Worm (Caenorhabditis elegans) whole organism, L1 larva: Measurements from ENCODE around the gene gst-9.
"Not testable (repeated sequence)": the region's sequence is repeated elsewhere in the genome, so short reads cannot be mapped to it uniquely, and the experiment has no call there.

ENCODE experiments used
- C34B4.2 ChIP-seq: sonication (generic microtip); optimal IDR thresholded peaks from 2 replicates; lab custom pipeline; 2017; ENCODE audit warnings: mild to moderate bottlenecking, missing genetic modification characterization, missing compliant biosample characterization
- F16B12.6 ChIP-seq: fragments of 150-350 bp; optimal IDR thresholded peaks from 2 replicates; lab custom pipeline; 2014; ENCODE audit warnings: missing biosample characterization, missing genetic modification characterization
- alr-1 ChIP-seq: fragments of 200-800 bp; sonication (Bioruptor generic); optimal IDR thresholded peaks from 2 replicates; lab custom pipeline; 2018; ENCODE audit warnings: borderline replicate concordance, mild to moderate bottlenecking, missing genetic modification characterization, missing compliant biosample characterization
- aly-2 ChIP-seq: fragments of 150-350 bp; optimal IDR thresholded peaks from 2 replicates; lab custom pipeline; 2014; ENCODE audit warnings: missing biosample characterization, missing genetic modification characterization
- ama-1 ChIP-seq: fragments of 150-350 bp; optimal IDR thresholded peaks from 2 replicates; lab custom pipeline; 2014
- blmp-1 ChIP-seq: fragments of 150-350 bp; optimal IDR thresholded peaks from 2 replicates; lab custom pipeline; 2014; ENCODE audit warnings: missing biosample characterization, missing genetic modification characterization
- ceh-8 ChIP-seq: fragments of 200-800 bp; sonication (Bioruptor generic); optimal IDR thresholded peaks from 2 replicates; lab custom pipeline; 2018; ENCODE audit warnings: mild to moderate bottlenecking, missing genetic modification characterization, moderate library complexity, missing compliant biosample characterization
- ceh-88 ChIP-seq: fragments of 200-800 bp; sonication (Bioruptor generic); IDR thresholded peaks from 2 replicates; pipeline ENCODE4 v1.3.6; 2022; ENCODE audit warnings: missing genetic modification characterization, missing compliant biosample characterization
- ces-1 ChIP-seq: fragments of 150-350 bp; optimal IDR thresholded peaks from 2 replicates; lab custom pipeline; 2014; ENCODE audit warnings: missing biosample characterization, missing genetic modification reagents, missing genetic modification characterization
- dpl-1 ChIP-seq, 3 experiments: fragments of 150-350 bp in 2 of 3; sonication (generic microtip) in 1 of 3; optimal IDR thresholded peaks; 2 replicates each; lab custom pipeline; 2014 to 2017; ENCODE audit warnings: missing biosample characterization in 3 of 3, missing genetic modification characterization in 3 of 3, missing genetic modification reagents in 3 of 3
- efl-1 ChIP-seq, 4 experiments: fragments of 150-350 bp; optimal IDR thresholded peaks in 3 of 4; peaks in 1 of 4; 1 replicate in 1 of 4; 2 replicates in 3 of 4; lab custom pipeline; 2014; ENCODE audit warnings: missing biosample characterization in 2 of 4, missing genetic modification characterization in 2 of 4, missing genetic modification reagents in 2 of 4
- elt-3 ChIP-seq, 6 experiments: fragments of 150-350 bp in 1 of 6; sonication (generic microtip); optimal IDR thresholded peaks; 2 replicates each; lab custom pipeline; 2017 to 2018; ENCODE audit warnings: missing biosample characterization in 6 of 6, missing genetic modification characterization in 6 of 6, inconsistent platforms in 1 of 6
- fkh-4 ChIP-seq: sonication (generic microtip); optimal IDR thresholded peaks from 2 replicates; lab custom pipeline; 2016; ENCODE audit warnings: missing compliant biosample characterization, missing genetic modification characterization, borderline replicate concordance
- fkh-8 ChIP-seq: sonication (generic microtip); optimal IDR thresholded peaks from 2 replicates; lab custom pipeline; 2016; ENCODE audit warnings: mild to moderate bottlenecking, missing genetic modification characterization, missing compliant biosample characterization
- fos-1 ChIP-seq: fragments of 150-350 bp; optimal IDR thresholded peaks from 2 replicates; lab custom pipeline; 2014; ENCODE audit warnings: missing biosample characterization, missing genetic modification characterization
- grh-1 ChIP-seq: fragments of 200-800 bp; sonication (Bioruptor generic); IDR thresholded peaks from 2 replicates; pipeline ENCODE4 v1.3.6; 2022; ENCODE audit warnings: missing genetic modification reagents, missing genetic modification characterization, missing compliant biosample characterization
- hlh-17 ChIP-seq: fragments of 200-800 bp; sonication (Bioruptor generic); optimal IDR thresholded peaks from 2 replicates; lab custom pipeline; 2018; ENCODE audit warnings: missing genetic modification characterization, mild to moderate bottlenecking, missing compliant biosample characterization, moderate library complexity, borderline replicate concordance
- irx-1 ChIP-seq: sonication (generic microtip); optimal IDR thresholded peaks from 2 replicates; lab custom pipeline; 2016; ENCODE audit warnings: missing genetic modification characterization, missing compliant biosample characterization
- lin-15B ChIP-seq: fragments of 150-350 bp; sonication (generic microtip); optimal IDR thresholded peaks from 3 replicates; lab custom pipeline; 2014; ENCODE audit warnings: missing biosample characterization, missing genetic modification characterization
- lin-35 ChIP-seq, 2 experiments: fragments of 150-350 bp; optimal IDR thresholded peaks; 2 replicates each; lab custom pipeline; 2014; ENCODE audit warnings: missing biosample characterization in 2 of 2, missing genetic modification characterization in 2 of 2, missing genetic modification reagents in 2 of 2
- lin-39 ChIP-seq: fragments of 150-350 bp; optimal IDR thresholded peaks from 2 replicates; lab custom pipeline; 2014; ENCODE audit warnings: missing biosample characterization, missing genetic modification reagents, missing genetic modification characterization
- lsy-2 ChIP-seq, 2 experiments: fragments of 150-350 bp; optimal IDR thresholded peaks; 2 replicates each; lab custom pipeline; 2014; ENCODE audit warnings: missing biosample characterization in 2 of 2, missing genetic modification characterization in 2 of 2
- mab-9 ChIP-seq: fragments of 200-800 bp; sonication (Bioruptor generic); IDR thresholded peaks from 2 replicates; pipeline ENCODE4 v1.3.6; 2022; ENCODE audit warnings: missing genetic modification reagents, missing genetic modification characterization, missing compliant biosample characterization
- mef-2 ChIP-seq: fragments of 150-350 bp; optimal IDR thresholded peaks from 2 replicates; lab custom pipeline; 2014; ENCODE audit warnings: missing biosample characterization, missing genetic modification characterization
- mep-1 ChIP-seq: fragments of 150-350 bp; optimal IDR thresholded peaks from 2 replicates; lab custom pipeline; 2014; ENCODE audit warnings: missing biosample characterization, missing genetic modification characterization
- nhr-20 ChIP-seq: sonication (generic microtip); optimal IDR thresholded peaks from 2 replicates; lab custom pipeline; 2016; ENCODE audit warnings: mild to moderate bottlenecking, missing genetic modification characterization, missing compliant biosample characterization
- nhr-237 ChIP-seq: fragments of 150-350 bp; optimal IDR thresholded peaks from 2 replicates; lab custom pipeline; 2014; ENCODE audit warnings: missing biosample characterization, missing genetic modification characterization
- nhr-47 ChIP-seq: sonication (generic microtip); optimal IDR thresholded peaks from 2 replicates; lab custom pipeline; 2016; ENCODE audit warnings: mild to moderate bottlenecking, missing genetic modification characterization, moderate library complexity, missing compliant biosample characterization
- nhr-77 ChIP-seq: fragments of 150-350 bp; optimal IDR thresholded peaks from 2 replicates; lab custom pipeline; 2014; ENCODE audit warnings: missing biosample characterization, missing genetic modification characterization
- nhr-85 ChIP-seq: sonication (generic microtip); peaks from one replicate; lab custom pipeline; 2016; ENCODE audit warnings: missing genetic modification characterization, inconsistent platforms, missing compliant biosample characterization
- pax-3 ChIP-seq: fragments of 200-800 bp; sonication (Bioruptor generic); optimal IDR thresholded peaks from 2 replicates; lab custom pipeline; 2018; ENCODE audit warnings: mild to moderate bottlenecking, missing genetic modification characterization, moderate library complexity, missing compliant biosample characterization
- rnt-1 ChIP-seq: sonication (generic microtip); optimal IDR thresholded peaks from 2 replicates; lab custom pipeline; 2016; ENCODE audit warnings: mild to moderate bottlenecking, missing genetic modification characterization, moderate library complexity, missing compliant biosample characterization
- skn-1 ChIP-seq: fragments of 150-350 bp; optimal IDR thresholded peaks from 2 replicates; lab custom pipeline; 2014; ENCODE audit warnings: missing biosample characterization, missing genetic modification characterization
- sox-4 ChIP-seq: sonication (generic microtip); optimal IDR thresholded peaks from 2 replicates; lab custom pipeline; 2016; ENCODE audit warnings: missing genetic modification characterization, missing compliant biosample characterization
- sptf-1 ChIP-seq: fragments of 150-350 bp; optimal IDR thresholded peaks from 2 replicates; lab custom pipeline; 2014; ENCODE audit warnings: missing biosample characterization, missing genetic modification characterization
- sup-37 ChIP-seq: fragments of 200-800 bp; sonication (Bioruptor generic); optimal IDR thresholded peaks from 2 replicates; lab custom pipeline; 2018; ENCODE audit warnings: mild to moderate bottlenecking, missing genetic modification characterization, missing compliant biosample characterization
- swsn-7 ChIP-seq: sonication (generic microtip); optimal IDR thresholded peaks from 2 replicates; lab custom pipeline; 2016; ENCODE audit warnings: missing genetic modification characterization, missing compliant biosample characterization
- unc-130 ChIP-seq: fragments of 150-350 bp; optimal IDR thresholded peaks from 2 replicates; lab custom pipeline; 2017; ENCODE audit warnings: missing biosample characterization, missing genetic modification characterization, inconsistent platforms
- ztf-4 ChIP-seq: fragments of 150-350 bp; optimal IDR thresholded peaks from 2 replicates; lab custom pipeline; 2014; ENCODE audit warnings: missing biosample characterization, missing genetic modification characterization

Gene gst-9

DNA sequence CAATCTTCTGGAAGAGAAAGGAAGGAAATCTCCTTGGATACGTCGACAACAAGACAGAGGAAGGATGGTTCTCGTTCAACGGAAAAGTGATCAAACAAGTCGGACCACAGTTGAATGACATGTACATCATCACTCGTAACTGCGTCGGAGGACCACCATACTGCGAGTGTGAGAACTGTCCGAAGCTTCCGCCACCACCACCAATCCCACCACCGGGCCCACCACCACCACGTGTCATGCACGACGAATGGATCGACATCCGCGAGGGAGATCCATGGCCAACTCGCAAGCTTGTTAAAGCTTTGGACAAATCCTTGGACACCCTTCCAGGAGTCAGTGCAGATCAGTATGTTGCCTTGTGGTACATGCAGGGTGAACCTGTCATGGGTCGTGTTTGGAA is 39.9 kb downstream of the gst-9 start:
- TF ChIP-seq ces-1 (no peak), F16B12.6 (tag; lab: Kevin White, UChicago) (no peak), C34B4.2 (tag; lab: Kevin White, UChicago) (no peak)
- TF ChIP-seq, all 84 proteins: peak for 0

DNA sequence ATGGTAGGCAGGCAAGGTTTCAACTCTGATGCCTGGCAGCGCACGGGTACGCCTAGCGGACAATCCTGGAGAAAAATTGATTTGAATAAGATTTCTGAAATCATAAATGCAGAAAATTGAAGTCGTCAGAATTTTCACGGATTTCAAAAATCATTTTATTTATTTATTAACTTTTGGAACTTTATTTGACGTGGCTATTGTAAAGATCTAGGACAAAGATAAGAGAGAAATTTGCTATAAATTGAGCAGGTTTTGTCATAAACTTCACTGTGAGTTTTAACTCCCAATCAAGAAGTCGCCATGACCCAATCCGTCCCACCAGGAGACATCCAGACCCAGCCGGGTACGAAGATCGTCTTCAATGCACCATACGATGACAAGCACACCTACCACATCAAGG is 41.3 kb downstream of the gst-9 start, which contains the start of gene msp-152:
TSS of gene msp-152 (plus strand) at position 301 of the 400 bp plus-strand sequence.
- TF ChIP-seq ama-1; skn-1; unc-130 (tag; lab: Kevin White, UChicago): not testable (repeated sequence)

DNA sequence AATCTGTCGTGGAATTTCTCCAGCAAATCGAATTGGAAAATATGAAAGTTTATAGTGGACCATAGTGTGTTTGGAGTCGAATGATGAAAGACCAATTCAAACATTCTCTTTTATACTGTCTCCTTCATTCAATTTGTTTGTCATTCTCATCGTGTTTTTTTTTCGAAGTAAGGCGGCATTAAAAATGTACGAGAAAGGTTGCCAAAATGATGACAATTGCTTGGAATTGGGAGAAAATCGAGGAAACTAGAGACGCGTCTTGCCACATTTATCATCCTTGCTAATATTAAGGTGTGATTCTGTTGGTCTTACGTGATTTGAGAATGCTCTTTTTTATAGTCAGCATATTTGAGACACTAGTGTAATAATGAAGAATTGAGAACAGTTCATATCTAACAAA is 43.6 kb downstream of the gst-9 start, which contains the start of gene gst-30:
TSS of gene gst-30 (minus strand) at position 101 of the 400 bp plus-strand sequence.
- no peak for TF ChIP-seq rnt-1 (tag; lab: Kevin White, UChicago)
- peak; percentile 35 for TF ChIP-seq skn-1

DNA sequence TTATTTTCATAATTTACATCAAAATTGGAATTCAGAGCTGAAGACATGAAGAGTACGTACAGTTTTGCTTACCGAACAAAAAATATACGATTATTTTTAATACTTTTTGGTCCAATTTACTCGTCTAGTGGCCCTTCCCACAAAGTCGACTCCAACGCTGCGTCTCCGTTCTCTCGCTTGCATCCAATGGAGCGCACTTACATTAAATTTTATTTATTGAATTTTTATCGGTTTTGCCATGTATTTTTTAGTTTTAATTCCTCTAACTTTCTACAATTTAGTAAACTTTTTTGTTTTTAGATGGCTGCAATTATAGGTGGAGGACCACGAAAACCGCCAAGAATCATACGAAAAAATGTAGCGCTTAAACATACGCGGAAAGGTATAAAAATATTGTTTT is 44.1 kb downstream of the gst-9 start, which contains the start of gene ZK546.5:
TSS of gene ZK546.5 (plus strand) at position 301 of the 400 bp plus-strand sequence.
- no peak for TF ChIP-seq sox-4 (tag; lab: Kevin White, UChicago)
- no peak for TF ChIP-seq sptf-1 (tag; lab: Kevin White, UChicago)
- no peak for TF ChIP-seq pax-3
- TF ChIP-seq F16B12.6 (tag; lab: Kevin White, UChicago), result no peak
- TF ChIP-seq fkh-8 (tag; lab: Kevin White, UChicago), result no peak
- TF ChIP-seq nhr-20 (tag; lab: Kevin White, UChicago), result no peak
- TF ChIP-seq alr-1 (tag; lab: Kevin White, UChicago), result no peak
- no peak for TF ChIP-seq nhr-47 (tag; lab: Kevin White, UChicago)
- TF ChIP-seq nhr-77, result no peak
- TF ChIP-seq lin-15B (tag; lab: Kevin White, UChicago), result no peak
- no peak for TF ChIP-seq mef-2 (tag; lab: Kevin White, UChicago)
- TF ChIP-seq lsy-2 (tag; optimal IDR thresholded peaks at IDR 0.05; lab: Kevin White, UChicago), result peak in 1 of 2 experiments; percentile 36
- TF ChIP-seq mab-9 (GFP tag; lab: Robert Waterston, UW), result no peak
- TF ChIP-seq hlh-17 (GFP tag; lab: Kevin White, UChicago), result no peak
- TF ChIP-seq ceh-8, result no peak
- peak; percentile 10 to 33 for TF ChIP-seq efl-1 (optimal IDR thresholded peaks at IDR 0.05; lab: Kevin White, UChicago)
- peak in 1 of 2 experiments; percentile 23 for TF ChIP-seq efl-1 (GFP tag; optimal IDR thresholded peaks at IDR 0.05 in 1 of 2; lab: Kevin White, UChicago)
- peak in 1 of 3 experiments; percentile 16 for TF ChIP-seq dpl-1 (GFP tag; optimal IDR thresholded peaks at IDR 0.05; lab: Kevin White, UChicago)
- no peak for TF ChIP-seq lin-39 (tag; lab: Kevin White, UChicago)
- TF ChIP-seq lin-35 (GFP tag; optimal IDR thresholded peaks at IDR 0.05; lab: Kevin White, UChicago), result peak in 1 of 2 experiments; percentile 29
- TF ChIP-seq aly-2 (tag; lab: Kevin White, UChicago), result no peak
- no peak for TF ChIP-seq fos-1 (tag; lab: Kevin White, UChicago)
- no peak for TF ChIP-seq nhr-237 (tag; lab: Kevin White, UChicago)

DNA sequence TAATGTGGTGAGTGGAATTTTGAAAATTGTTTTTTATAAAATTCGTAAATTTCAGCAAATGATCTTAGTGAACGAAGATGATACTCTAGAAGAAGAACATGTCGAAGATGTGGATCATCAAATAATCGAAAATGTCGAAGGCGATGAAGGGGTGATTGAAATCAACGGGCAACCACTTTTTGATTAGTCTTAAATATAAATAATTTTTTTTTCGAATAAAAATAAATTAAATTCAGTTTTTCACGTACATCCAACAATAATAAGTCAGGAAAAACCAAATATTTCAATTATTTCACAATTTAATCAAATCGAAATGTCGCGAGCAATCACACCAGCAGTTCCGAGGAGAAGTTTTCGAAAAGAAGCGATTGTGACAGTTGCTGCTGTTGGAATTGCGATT is 46.4 kb downstream of the gst-9 start, which contains the start of gene ZK546.4:
TSS of gene ZK546.4 (plus strand) at position 301 of the 400 bp plus-strand sequence.
- no peak for TF ChIP-seq sup-37 (GFP tag; lab: Kevin White, UChicago)
- TF ChIP-seq lsy-2 (tag; optimal IDR thresholded peaks at IDR 0.05; lab: Kevin White, UChicago), result no peak
- TF ChIP-seq ces-1, result no peak
- TF ChIP-seq mep-1, result no peak

DNA sequence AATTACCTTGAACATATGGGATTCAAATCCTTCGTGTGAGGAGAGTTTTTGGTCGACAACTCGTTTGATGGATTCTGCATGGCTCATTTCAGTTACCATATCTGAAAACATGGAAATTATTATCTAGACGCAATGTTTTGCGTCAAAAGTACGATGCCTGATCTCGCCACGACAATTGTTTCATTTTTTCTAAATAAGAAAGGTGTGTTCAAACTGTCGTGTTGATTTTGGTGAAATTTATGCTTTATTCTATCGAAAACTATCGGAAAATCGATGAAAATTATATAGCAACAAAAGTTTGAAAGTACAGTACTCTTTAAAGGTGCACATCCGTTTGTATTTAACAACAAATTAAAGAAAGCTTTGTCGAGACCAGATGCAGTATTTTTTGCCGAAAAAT is 49.7 kb downstream of the gst-9 start, which contains the start of gene cblc-1:
TSS of gene cblc-1 (minus strand) at position 101 of the 400 bp plus-strand sequence.
- TF ChIP-seq fkh-4 (tag; lab: Kevin White, UChicago) (no peak), ces-1 (no peak), fkh-8 (tag; lab: Kevin White, UChicago) (no peak), ceh-8 (no peak), sptf-1 (tag; lab: Kevin White, UChicago) (no peak), C34B4.2 (tag; lab: Kevin White, UChicago) (no peak), F16B12.6 (tag; lab: Kevin White, UChicago) (no peak), ztf-4 (tag; lab: Kevin White, UChicago) (no peak), nhr-85 (no peak), nhr-237 (tag; lab: Kevin White, UChicago) (no peak), swsn-7 (tag; lab: Kevin White, UChicago) (no peak), fos-1 (tag; lab: Kevin White, UChicago) (no peak), lin-39 (tag; lab: Kevin White, UChicago) (no peak), grh-1 (GFP tag; lab: Robert Waterston, UW) (no peak), irx-1 (tag; lab: Kevin White, UChicago) (no peak), ceh-88 (GFP tag; lab: Robert Waterston, UW) (no peak), blmp-1 (tag; lab: Kevin White, UChicago) (no peak), elt-3 (tag; optimal IDR thresholded peaks at IDR 0.05; lab: Kevin White, UChicago) (no peak)
